Worm (Caenorhabditis elegans) whole organism, L4 larva: ENCODE results near the gene lir-1.

ENCODE experiments used
- D1046.2 ChIP-seq: fragments of 200-800 bp; sonication (Bioruptor generic); IDR thresholded peaks from 2 replicates; pipeline ENCODE4 v1.3.6; 2022; ENCODE audit warnings: missing genetic modification characterization, missing compliant biosample characterization
- F44E2.7 ChIP-seq: fragments of 200-800 bp; sonication (Bioruptor generic); IDR thresholded peaks from 2 replicates; pipeline ENCODE4 v2.1.2; 2022; ENCODE audit warnings: missing genetic modification characterization, missing compliant biosample characterization
- Y48G9A.11 ChIP-seq: fragments of 200-800 bp; sonication (Bioruptor generic); IDR thresholded peaks from 2 replicates; pipeline ENCODE4 v1.3.6; 2022; ENCODE audit warnings: missing genetic modification reagents, missing genetic modification characterization, missing compliant biosample characterization
- aha-1 ChIP-seq: fragments of 150-350 bp; peaks from one replicate; lab custom pipeline; 2014; ENCODE audit warnings: missing biosample characterization, missing genetic modification characterization
- attf-4 ChIP-seq: sonication (generic microtip); optimal IDR thresholded peaks from 3 replicates; lab custom pipeline; 2017; ENCODE audit warnings: missing biosample characterization, missing genetic modification characterization
- ceh-28 ChIP-seq: fragments of 150-350 bp; optimal IDR thresholded peaks from 2 replicates; lab custom pipeline; 2014; ENCODE audit warnings: missing biosample characterization, missing genetic modification reagents, missing genetic modification characterization
- cey-2 ChIP-seq: sonication (generic microtip); optimal IDR thresholded peaks from 3 replicates; lab custom pipeline; 2017; ENCODE audit warnings: missing genetic modification characterization, mild to moderate bottlenecking, missing compliant biosample characterization, antibody characterized with exemption, borderline replicate concordance; ENCODE audit not compliant: insufficient read depth
- ctbp-1 ChIP-seq: fragments of 200-800 bp; sonication (Bioruptor generic); IDR thresholded peaks from 2 replicates; pipeline ENCODE4 v1.3.6; 2022; ENCODE audit warnings: missing genetic modification reagents, missing genetic modification characterization, missing compliant biosample characterization
- daf-12 ChIP-seq: fragments of 150-350 bp; optimal IDR thresholded peaks from 2 replicates; lab custom pipeline; 2014; ENCODE audit warnings: missing biosample characterization, missing genetic modification reagents, missing genetic modification characterization
- daf-16 ChIP-seq, 3 experiments: sonication (generic microtip); optimal IDR thresholded peaks; 2 replicates each; lab custom pipeline; 2016 to 2017; ENCODE audit warnings: missing genetic modification characterization in 3 of 3, missing genetic modification reagents in 3 of 3, mild to moderate bottlenecking in 2 of 3, missing compliant biosample characterization in 2 of 3, missing biosample characterization in 1 of 3, moderate library complexity in 1 of 3
- dmd-6 ChIP-seq: fragments of 200-800 bp; sonication (Bioruptor generic); IDR thresholded peaks from 2 replicates; pipeline ENCODE4 v1.3.6; 2022; ENCODE audit warnings: missing genetic modification reagents, missing genetic modification characterization, missing compliant biosample characterization
- dmd-8 ChIP-seq: fragments of 200-800 bp; sonication (Bioruptor generic); IDR thresholded peaks from 2 replicates; pipeline ENCODE4 v1.3.6; 2022; ENCODE audit warnings: missing genetic modification characterization, missing compliant biosample characterization
- dpl-1 ChIP-seq: fragments of 150-350 bp; optimal IDR thresholded peaks from 2 replicates; lab custom pipeline; 2014; ENCODE audit warnings: missing biosample characterization, missing genetic modification reagents, missing genetic modification characterization
- duxl-1 ChIP-seq: sonication (generic microtip); optimal IDR thresholded peaks from 2 replicates; lab custom pipeline; 2016; ENCODE audit warnings: mild to moderate bottlenecking, missing genetic modification characterization, moderate library complexity, missing compliant biosample characterization; ENCODE audit not compliant: poor library complexity
- dve-1 ChIP-seq: sonication (generic microtip); optimal IDR thresholded peaks from 2 replicates; lab custom pipeline; 2017; ENCODE audit warnings: antibody characterized with exemption, mild to moderate bottlenecking, missing genetic modification characterization, missing compliant biosample characterization; ENCODE audit not compliant: insufficient read depth
- egl-43 ChIP-seq: fragments of 200-800 bp; sonication (Bioruptor generic); IDR thresholded peaks from 2 replicates; pipeline ENCODE4 v1.3.6; 2022; ENCODE audit warnings: missing genetic modification reagents, missing genetic modification characterization, missing compliant biosample characterization
- hif-1 ChIP-seq, 2 experiments: sonication (generic microtip); optimal IDR thresholded peaks; 2 replicates each; lab custom pipeline; 2016 to 2017; ENCODE audit warnings: missing compliant biosample characterization in 2 of 2, missing genetic modification characterization in 2 of 2, missing genetic modification reagents in 2 of 2, missing genotype in 2 of 2, mild to moderate bottlenecking in 1 of 2
- hlh-30 ChIP-seq: sonication (generic microtip); optimal IDR thresholded peaks from 2 replicates; lab custom pipeline; 2017; ENCODE audit warnings: antibody characterized with exemption, mild to moderate bottlenecking, missing genetic modification characterization, missing compliant biosample characterization; ENCODE audit not compliant: insufficient read depth
- hmg-1.1 ChIP-seq: fragments of 200-800 bp; sonication (Bioruptor generic); IDR thresholded peaks from 2 replicates; pipeline ENCODE4 v1.3.6; 2022; ENCODE audit warnings: missing genetic modification reagents, missing genetic modification characterization, missing compliant biosample characterization
- jun-1 ChIP-seq: fragments of 150-350 bp; optimal IDR thresholded peaks from 2 replicates; lab custom pipeline; 2014; ENCODE audit warnings: missing biosample characterization, missing genetic modification reagents, missing genetic modification characterization
- lim-7 ChIP-seq: fragments of 200-800 bp; sonication (Bioruptor generic); IDR thresholded peaks from 2 replicates; pipeline ENCODE4 v1.3.6; 2022; ENCODE audit warnings: missing genetic modification characterization, missing compliant biosample characterization
- lin-13 ChIP-seq: fragments of 150-350 bp; optimal IDR thresholded peaks from 2 replicates; lab custom pipeline; 2014; ENCODE audit warnings: missing biosample characterization, missing genetic modification reagents, missing genetic modification characterization
- lin-29 ChIP-seq: fragments of 200-800 bp; sonication (Bioruptor generic); IDR thresholded peaks from 2 replicates; pipeline ENCODE4 v1.3.6; 2022; ENCODE audit warnings: missing genetic modification reagents, missing genetic modification characterization, missing compliant biosample characterization
- lsy-2 ChIP-seq, 2 experiments: fragments of 150-350 bp in 1 of 2; sonication (generic microtip) in 1 of 2; optimal IDR thresholded peaks; 2 replicates each; lab custom pipeline; 2014 to 2017; ENCODE audit warnings: missing biosample characterization in 2 of 2, missing genetic modification characterization in 2 of 2
- madf-9 ChIP-seq: fragments of 200-800 bp; sonication (Bioruptor generic); conservative IDR thresholded peaks from 2 replicates; pipeline ENCODE4 v1.3.6; 2022; ENCODE audit warnings: missing genetic modification reagents, missing genetic modification characterization, missing compliant biosample characterization
- mes-2 ChIP-seq: sonication (generic microtip); optimal IDR thresholded peaks from 2 replicates; lab custom pipeline; 2016; ENCODE audit warnings: missing genotype, mild to moderate bottlenecking, missing genetic modification characterization, missing compliant biosample characterization; ENCODE audit not compliant: poor library complexity, severe bottlenecking
- nhr-102 ChIP-seq: sonication (generic microtip); optimal IDR thresholded peaks from 2 replicates; lab custom pipeline; 2016; ENCODE audit warnings: mild to moderate bottlenecking, missing genetic modification characterization, moderate library complexity, missing compliant biosample characterization
- nhr-11 ChIP-seq: fragments of 150-350 bp; optimal IDR thresholded peaks from 2 replicates; lab custom pipeline; 2014; ENCODE audit warnings: missing biosample characterization, missing genetic modification characterization
- nhr-41 ChIP-seq: fragments of 200-800 bp; sonication (Bioruptor generic); IDR thresholded peaks from 2 replicates; pipeline ENCODE4 v1.3.6; 2022; ENCODE audit warnings: missing genetic modification reagents, missing genetic modification characterization, missing compliant biosample characterization
- nhr-42 ChIP-seq: fragments of 200-800 bp; sonication (Bioruptor generic); IDR thresholded peaks from 2 replicates; pipeline ENCODE4 v1.3.6; 2022; ENCODE audit warnings: missing genetic modification characterization, missing compliant biosample characterization
- nhr-48 ChIP-seq: sonication (generic microtip); optimal IDR thresholded peaks from 2 replicates; lab custom pipeline; 2016; ENCODE audit warnings: mild to moderate bottlenecking, missing genetic modification characterization, missing compliant biosample characterization
- nhr-77 ChIP-seq: fragments of 150-350 bp; optimal IDR thresholded peaks from 2 replicates; lab custom pipeline; 2014; ENCODE audit warnings: missing biosample characterization, missing genetic modification characterization
- pqm-1 ChIP-seq: sonication (generic microtip); optimal IDR thresholded peaks from 2 replicates; lab custom pipeline; 2017; ENCODE audit warnings: missing biosample characterization, missing genetic modification characterization
- skn-1 ChIP-seq: fragments of 150-350 bp; optimal IDR thresholded peaks from 2 replicates; lab custom pipeline; 2014; ENCODE audit warnings: missing biosample characterization, missing genetic modification characterization
- snpc-4 ChIP-seq: fragments of 150-350 bp; optimal IDR thresholded peaks from 2 replicates; lab custom pipeline; 2014; ENCODE audit warnings: missing biosample characterization, missing genetic modification characterization
- tag-97 ChIP-seq: fragments of 200-800 bp; sonication (Bioruptor generic); IDR thresholded peaks from 2 replicates; pipeline ENCODE4 v1.3.6; 2022; ENCODE audit warnings: missing genetic modification characterization, missing compliant biosample characterization
- unc-39 ChIP-seq: sonication (generic microtip); optimal IDR thresholded peaks from 2 replicates; lab custom pipeline; 2017; ENCODE audit warnings: missing biosample characterization, missing genetic modification characterization
- unc-62 ChIP-seq, 3 experiments: fragments of 150-350 bp in 1 of 3; sonication (generic microtip); optimal IDR thresholded peaks in 2 of 3; peaks in 1 of 3; 1 replicate in 1 of 3; 2 replicates in 2 of 3; lab custom pipeline; 2014 to 2017; ENCODE audit warnings: missing biosample characterization in 3 of 3, missing genetic modification characterization in 3 of 3, missing genetic modification reagents in 3 of 3, missing genotype in 1 of 3
- vab-7 ChIP-seq: fragments of 200-800 bp; sonication (Bioruptor generic); IDR thresholded peaks from 2 replicates; pipeline ENCODE4 v1.3.6; 2022; ENCODE audit warnings: missing genetic modification reagents, missing genetic modification characterization, missing compliant biosample characterization
- ztf-11 ChIP-seq: fragments of 150-350 bp; optimal IDR thresholded peaks from 2 replicates; lab custom pipeline; 2014; ENCODE audit warnings: missing biosample characterization, missing genetic modification characterization

Gene lir-1

ce11 chrII:7697156-7697555 is 25.4 kb downstream of the lir-1 start:
- TF ChIP-seq unc-62 (GFP tag; optimal IDR thresholded peaks at IDR 0.05 in 1 of 2; lab: Kevin White, UChicago) (peak in 1 of 2 experiments; percentile 95), unc-62 (tag; optimal IDR thresholded peaks at IDR 0.05; lab: Kevin White, UChicago) (no peak), nhr-77 (no peak)

DNA sequence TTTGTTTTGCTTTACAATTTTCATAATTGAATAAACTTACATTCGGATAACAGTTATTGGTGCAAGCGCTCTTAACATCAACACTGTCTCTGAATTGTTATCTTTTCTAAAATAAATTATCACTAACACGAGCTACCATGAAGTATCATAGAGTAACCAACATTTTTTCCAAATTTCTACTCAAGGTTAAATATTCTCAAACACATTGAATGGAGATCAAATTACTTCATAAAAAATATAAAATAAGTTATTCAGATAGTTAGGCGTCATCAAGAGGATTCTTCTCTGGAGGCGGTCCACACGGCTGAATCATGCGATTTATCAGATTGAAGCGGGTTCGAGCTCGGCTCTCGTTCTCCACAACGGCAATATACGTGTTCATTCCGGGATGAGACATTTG is 26.6 kb downstream of the lir-1 start, which contains the start of gene B0495.5:
TSS of gene B0495.5 (minus strand) at position 101 of the 400 bp plus-strand sequence.
- no peak for TF ChIP-seq dmd-8
- TF ChIP-seq unc-62 (GFP tag; optimal IDR thresholded peaks at IDR 0.05 in 1 of 2; lab: Kevin White, UChicago) = peak in 1 of 2 experiments; percentile 1
- no peak for TF ChIP-seq unc-62 (tag; optimal IDR thresholded peaks at IDR 0.05; lab: Kevin White, UChicago)
- no peak for TF ChIP-seq egl-43 (GFP tag; lab: Robert Waterston, UW)
- TF ChIP-seq tag-97 (GFP tag; lab: Robert Waterston, UW) = no peak

DNA sequence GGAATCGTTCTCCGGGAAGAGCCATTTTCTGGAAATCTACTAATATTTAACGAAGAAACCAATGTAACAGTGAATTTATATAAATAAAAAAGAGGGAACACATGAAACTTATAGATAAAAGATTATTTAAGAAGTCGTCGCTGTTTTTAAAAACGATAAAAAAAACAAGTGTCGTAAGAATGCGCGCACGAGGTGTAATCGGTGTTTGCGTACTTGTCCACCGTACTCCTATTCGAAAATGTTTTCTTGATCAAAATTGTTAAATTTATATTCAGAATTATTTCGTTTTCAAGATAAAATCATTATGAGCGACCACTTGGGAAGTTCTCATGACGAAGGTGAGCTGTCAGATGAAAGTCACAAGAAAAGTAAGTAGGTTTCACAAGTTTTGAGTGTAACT is 27.2 kb downstream of the lir-1 start, which contains the start of the genes moa-2 and cdk-11.1:
TSS of gene moa-2 (minus strand) at position 25 of the 400 bp plus-strand sequence.
TSS of gene cdk-11.1 (plus strand) at position 227 of the 400 bp plus-strand sequence.
- TF ChIP-seq dve-1 (tag; lab: Kevin White, UChicago) (no peak), F44E2.7 (GFP tag; lab: Robert Waterston, UW) (no peak), D1046.2 (GFP tag; lab: Robert Waterston, UW) (no peak), daf-16 (GFP tag; optimal IDR thresholded peaks at IDR 0.05; lab: Kevin White, UChicago) (no peak), daf-16 (tag; optimal IDR thresholded peaks at IDR 0.05; lab: Kevin White, UChicago) (peak; percentile 5), hlh-30 (tag; lab: Kevin White, UChicago) (peak; percentile 69), ceh-28 (tag; lab: Kevin White, UChicago) (no peak), lsy-2 (tag; optimal IDR thresholded peaks at IDR 0.05; lab: Kevin White, UChicago) (peak in 1 of 2 experiments; percentile 97), lin-29 (GFP tag; lab: Robert Waterston, UW) (no peak), unc-39 (tag; lab: Kevin White, UChicago) (no peak), lim-7 (GFP tag; lab: Robert Waterston, UW) (no peak), ctbp-1 (no peak), mes-2 (tag; lab: Kevin White, UChicago) (peak; percentile 61)
- TF ChIP-seq, all 104 proteins: peak for 4

- TF ChIP-seq madf-9 (GFP tag; lab: Robert Waterston, UW) = no peak
- peak; percentile 94 for TF ChIP-seq aha-1 (tag; lab: Kevin White, UChicago)
These were observed 32.6 kb downstream of the lir-1 start for ce11 chrII:7704387-7704786.

DNA sequence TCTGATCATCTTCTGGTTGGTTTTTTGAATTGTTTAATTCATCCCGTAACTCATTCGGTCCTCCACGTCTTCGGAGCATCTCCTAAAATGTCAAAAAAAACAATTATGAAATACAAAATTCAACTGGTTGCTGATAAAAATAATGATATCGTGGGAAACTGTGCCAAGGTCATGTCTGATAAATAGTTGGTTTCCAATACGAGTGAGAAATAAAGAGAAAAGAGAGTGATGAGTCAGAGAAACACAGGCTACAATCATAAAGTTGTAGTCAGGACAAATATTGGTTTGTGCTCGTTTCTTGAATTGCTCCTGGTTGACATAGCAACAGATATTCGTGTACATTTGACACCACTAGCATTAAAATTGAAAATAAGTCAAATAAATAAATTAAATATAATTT is 33.3 kb downstream of the lir-1 start, which contains the start of gene B0495.7:
TSS of gene B0495.7 (minus strand) at position 82 of the 400 bp plus-strand sequence.
- TF ChIP-seq mes-2 (tag; lab: Kevin White, UChicago) = peak; percentile 7
- no peak for TF ChIP-seq skn-1 (tag; lab: Kevin White, UChicago)
- TF ChIP-seq hmg-1.1 (GFP tag; lab: Robert Waterston, UW) = no peak
- no peak for TF ChIP-seq ceh-28 (tag; lab: Kevin White, UChicago)
- TF ChIP-seq lsy-2 (tag; optimal IDR thresholded peaks at IDR 0.05; lab: Kevin White, UChicago) = peak in 1 of 2 experiments; percentile 11
- no peak for TF ChIP-seq cey-2
- no peak for TF ChIP-seq ztf-11 (tag; lab: Kevin White, UChicago)
- TF ChIP-seq hif-1 (tag; optimal IDR thresholded peaks at IDR 0.05; lab: Kevin White, UChicago) = no peak
- TF ChIP-seq dpl-1 = no peak
- TF ChIP-seq duxl-1 (tag; lab: Kevin White, UChicago) = no peak
- no peak for TF ChIP-seq dmd-8
- TF ChIP-seq attf-4 (tag; lab: Kevin White, UChicago) = no peak
- TF ChIP-seq vab-7 = no peak
- TF ChIP-seq snpc-4 (tag; lab: Kevin White, UChicago) = no peak
- TF ChIP-seq daf-12 (tag; lab: Kevin White, UChicago) = no peak
- TF ChIP-seq pqm-1 (tag; lab: Kevin White, UChicago) = peak; percentile 76
- no peak for TF ChIP-seq Y48G9A.11 (GFP tag; lab: Robert Waterston, UW)
- TF ChIP-seq lim-7 (GFP tag; lab: Robert Waterston, UW) = no peak
- peak; percentile 44 for TF ChIP-seq dve-1 (tag; lab: Kevin White, UChicago)
- no peak for TF ChIP-seq F44E2.7 (GFP tag; lab: Robert Waterston, UW)
- no peak for TF ChIP-seq nhr-42 (GFP tag; lab: Robert Waterston, UW)
- no peak for TF ChIP-seq lin-13 (GFP tag; lab: Kevin White, UChicago)
- TF ChIP-seq jun-1 = no peak
- TF ChIP-seq nhr-102 (tag; lab: Kevin White, UChicago) = peak; percentile 11
- peak; percentile 36; the same call in 1 of the 2 replicates for TF ChIP-seq nhr-41
- TF ChIP-seq nhr-48 (tag; lab: Kevin White, UChicago) = no peak
- peak; percentile 53; the same call in 1 of the 2 replicates for TF ChIP-seq dmd-6
- TF ChIP-seq nhr-11 (tag; lab: Kevin White, UChicago) = peak; percentile 70
